Fruit fly (Drosophila melanogaster) whole organism, embryonic: ENCODE data around the gene Dok.

Experiments used
- B-H1 ChIP-seq: fragments of 200-800 bp; sonication (Bioruptor generic); IDR thresholded peaks from 3 replicates; pipeline ENCODE4 v1.3.6; 2022; ENCODE audit warnings: missing biosample characterization, missing genetic modification characterization
- CG12942 ChIP-seq: fragments of 200-800 bp; sonication (Bioruptor generic); optimal IDR thresholded peaks from 3 replicates; lab custom pipeline; 2016; ENCODE audit warnings: missing biosample characterization, missing genetic modification characterization
- CG13123 ChIP-seq: fragments of 200-800 bp; sonication (Bioruptor generic); optimal IDR thresholded peaks from 2 replicates; lab custom pipeline; 2016; ENCODE audit warnings: missing biosample characterization, missing genetic modification characterization
- CG13424 ChIP-seq: fragments of 200-800 bp; sonication (Bioruptor generic); optimal IDR thresholded peaks from 2 replicates; lab custom pipeline; 2019; ENCODE audit warnings: missing biosample characterization, mild to moderate bottlenecking, missing genetic modification characterization, moderate library complexity
- CG1647 ChIP-seq: fragments of 200-800 bp; sonication (Bioruptor generic); optimal IDR thresholded peaks from 3 replicates; lab custom pipeline; 2016; ENCODE audit warnings: missing biosample characterization, missing genetic modification characterization
- CG16863 ChIP-seq: fragments of 200-800 bp; sonication (Bioruptor generic); optimal IDR thresholded peaks from 3 replicates; lab custom pipeline; 2016; ENCODE audit warnings: missing biosample characterization, missing genetic modification characterization
- CG17361 ChIP-seq: fragments of 200-800 bp; sonication (Bioruptor generic); IDR thresholded peaks from 3 replicates; pipeline ENCODE4 v1.3.6; 2022; ENCODE audit warnings: missing biosample characterization, missing genetic modification characterization
- CG2712 ChIP-seq: fragments of 200-800 bp; optimal IDR thresholded peaks from 3 replicates; lab custom pipeline; 2019; ENCODE audit warnings: missing biosample characterization, mild to moderate bottlenecking, missing genetic modification characterization, moderate library complexity
- CG30403 ChIP-seq: fragments of 200-800 bp; sonication (Bioruptor generic); optimal IDR thresholded peaks from 3 replicates; lab custom pipeline; 2016; ENCODE audit warnings: missing biosample characterization, missing genetic modification characterization
- CG32772 ChIP-seq: fragments of 200-800 bp; sonication (Bioruptor generic); IDR thresholded peaks from 2 replicates; pipeline ENCODE4 v1.3.6; 2022; ENCODE audit warnings: missing biosample characterization, missing genetic modification characterization
- CG4424 ChIP-seq: fragments of 200-800 bp; sonication (Bioruptor generic); optimal IDR thresholded peaks from 3 replicates; lab custom pipeline; 2016; ENCODE audit warnings: missing biosample characterization, missing genetic modification characterization
- CG4617 ChIP-seq: fragments of 200-800 bp; sonication (Bioruptor generic); optimal IDR thresholded peaks from 3 replicates; lab custom pipeline; 2016; ENCODE audit warnings: missing biosample characterization, missing genetic modification characterization, borderline replicate concordance
- CG4820 ChIP-seq: fragments of 200-800 bp; sonication (Bioruptor generic); optimal IDR thresholded peaks from 3 replicates; lab custom pipeline; 2016; ENCODE audit warnings: missing biosample characterization, missing genetic modification characterization
- CG6272 ChIP-seq: fragments of 200-800 bp; sonication (Bioruptor generic); IDR thresholded peaks from 2 replicates; pipeline ENCODE4 v1.3.6; 2022; ENCODE audit warnings: missing biosample characterization, missing genetic modification characterization
- CG7357 ChIP-seq: fragments of 200-800 bp; sonication (Bioruptor generic); IDR thresholded peaks from 3 replicates; pipeline ENCODE4 v1.3.6; 2022; ENCODE audit warnings: missing biosample characterization, missing genetic modification characterization
- CG7556 ChIP-seq: fragments of 200-800 bp; sonication (Bioruptor generic); optimal IDR thresholded peaks from 2 replicates; lab custom pipeline; 2017; ENCODE audit warnings: missing biosample characterization, mild to moderate bottlenecking, missing genetic modification characterization
- CG7745 ChIP-seq: fragments of 200-800 bp; sonication (Bioruptor generic); optimal IDR thresholded peaks from 2 replicates; lab custom pipeline; 2018; ENCODE audit warnings: missing biosample characterization, mild to moderate bottlenecking, missing genetic modification characterization, moderate library complexity
- CG7928 ChIP-seq: fragments of 200-800 bp; sonication (Bioruptor generic); optimal IDR thresholded peaks from 2 replicates; lab custom pipeline; 2017; ENCODE audit warnings: missing biosample characterization, mild to moderate bottlenecking, missing genetic modification characterization
- CG8944 ChIP-seq: fragments of 200-800 bp; sonication (Bioruptor generic); optimal IDR thresholded peaks from 3 replicates; lab custom pipeline; 2016; ENCODE audit warnings: missing biosample characterization, missing genetic modification characterization
- CG9437 ChIP-seq: fragments of 200-800 bp; sonication (Bioruptor generic); optimal IDR thresholded peaks from 2 replicates; lab custom pipeline; 2018; ENCODE audit warnings: missing biosample characterization, mild to moderate bottlenecking, missing genetic modification characterization
- CG9817 ChIP-seq: fragments of 200-800 bp; sonication (Bioruptor generic); optimal IDR thresholded peaks from 2 replicates; lab custom pipeline; 2018; ENCODE audit warnings: missing biosample characterization, mild to moderate bottlenecking, missing genetic modification characterization, moderate library complexity
- Elba2 ChIP-seq: fragments of 200-800 bp; sonication (Bioruptor generic); optimal IDR thresholded peaks from 3 replicates; lab custom pipeline; 2016; ENCODE audit warnings: missing biosample characterization, missing genetic modification characterization
- HLH54F ChIP-seq: fragments of 200-800 bp; sonication (Bioruptor generic); optimal IDR thresholded peaks from 3 replicates; lab custom pipeline; 2016; ENCODE audit warnings: missing biosample characterization, missing genetic modification characterization
- MTF-1 ChIP-seq: fragments of 200-800 bp; sonication (Bioruptor generic); optimal IDR thresholded peaks from 2 replicates; lab custom pipeline; 2018; ENCODE audit warnings: missing biosample characterization, mild to moderate bottlenecking, missing genetic modification characterization, borderline replicate concordance
- Nf-YB ChIP-seq: fragments of 200-800 bp; sonication (Bioruptor generic); optimal IDR thresholded peaks from 3 replicates; lab custom pipeline; 2019; ENCODE audit warnings: missing biosample characterization, mild to moderate bottlenecking, missing genetic modification characterization, moderate library complexity
- Oli ChIP-seq: fragments of 200-800 bp; sonication (Bioruptor generic); optimal IDR thresholded peaks from 2 replicates; lab custom pipeline; 2018; ENCODE audit warnings: missing biosample characterization, mild to moderate bottlenecking, missing genetic modification characterization, moderate library complexity
- Sry-β ChIP-seq: fragments of 200-800 bp; sonication (Bioruptor generic); optimal IDR thresholded peaks from 2 replicates; lab custom pipeline; 2018; ENCODE audit warnings: missing biosample characterization, mild to moderate bottlenecking, missing genetic modification characterization, moderate library complexity
- Sry-δ ChIP-seq: fragments of 200-800 bp; sonication (Bioruptor generic); optimal IDR thresholded peaks from 2 replicates; lab custom pipeline; 2016; ENCODE audit warnings: missing biosample characterization, missing genetic modification characterization
- ase ChIP-seq: fragments of 200-800 bp; sonication (Bioruptor generic); IDR thresholded peaks from 3 replicates; pipeline ENCODE4 v1.3.6; 2022; ENCODE audit warnings: missing biosample characterization, missing genetic modification characterization
- ato ChIP-seq: fragments of 200-800 bp; sonication (Bioruptor generic); IDR thresholded peaks from 2 replicates; pipeline ENCODE4 v1.3.6; 2022; ENCODE audit warnings: missing biosample characterization, missing genetic modification characterization; ENCODE audit not compliant: partially characterized antibody
- chm ChIP-seq: fragments of 200-800 bp; sonication (Bioruptor generic); IDR thresholded peaks from 2 replicates; pipeline ENCODE4 v1.3.6; 2022; ENCODE audit warnings: missing biosample characterization, missing genetic modification characterization
- croc ChIP-seq: fragments of 200-800 bp; sonication (Bioruptor generic); conservative IDR thresholded peaks from 3 replicates; pipeline ENCODE4 v1.3.6; 2022; ENCODE audit warnings: missing biosample characterization, missing genetic modification characterization
- dmrt99B ChIP-seq: fragments of 200-800 bp; sonication (Bioruptor generic); optimal IDR thresholded peaks from 2 replicates; lab custom pipeline; 2018; ENCODE audit warnings: missing biosample characterization, mild to moderate bottlenecking, missing genetic modification characterization, moderate library complexity
- dpn ChIP-seq, 2 experiments: fragments of 200-800 bp; sonication (Bioruptor generic); optimal IDR thresholded peaks; 3 replicates each; lab custom pipeline; 2016; ENCODE audit warnings: missing biosample characterization in 2 of 2, missing genetic modification characterization in 2 of 2
- esg ChIP-seq: fragments of 200-800 bp; sonication (Bioruptor generic); conservative IDR thresholded peaks from 2 replicates; pipeline ENCODE4 v1.3.6; 2022; ENCODE audit warnings: missing biosample characterization, missing genetic modification characterization
- exex ChIP-seq: fragments of 200-800 bp; sonication (Bioruptor generic); optimal IDR thresholded peaks from 4 replicates; lab custom pipeline; 2018; ENCODE audit warnings: missing biosample characterization, mild to moderate bottlenecking, missing genetic modification characterization, moderate library complexity
- fd96Cb ChIP-seq: fragments of 200-800 bp; sonication (Bioruptor generic); optimal IDR thresholded peaks from 2 replicates; lab custom pipeline; 2018; ENCODE audit warnings: missing biosample characterization, mild to moderate bottlenecking, missing genetic modification characterization, moderate library complexity
- hkb ChIP-seq, 2 experiments: fragments of 200-800 bp in 1 of 2; fragments of >200 bp in 1 of 2; sonication (Bioruptor generic) in 1 of 2; IDR thresholded peaks in 1 of 2; optimal IDR thresholded peaks in 1 of 2; 2 replicates each; pipeline versions ENCODE4 v1.3.6 to Lab custom; 2017 to 2022; ENCODE audit warnings: missing biosample characterization in 1 of 2, missing genetic modification characterization in 1 of 2
- jumu ChIP-seq: fragments of 200-800 bp; sonication (Bioruptor generic); optimal IDR thresholded peaks from 3 replicates; lab custom pipeline; 2016; ENCODE audit warnings: missing biosample characterization, missing genetic modification characterization
- lilli ChIP-seq: fragments of 200-800 bp; sonication (Bioruptor generic); optimal IDR thresholded peaks from 3 replicates; lab custom pipeline; 2016; ENCODE audit warnings: missing biosample characterization, missing genetic modification characterization
- nmo ChIP-seq: fragments of 200-800 bp; sonication (Bioruptor generic); optimal IDR thresholded peaks from 2 replicates; lab custom pipeline; 2018; ENCODE audit warnings: missing biosample characterization, mild to moderate bottlenecking, missing genetic modification characterization, moderate library complexity
- phol ChIP-seq: fragments of 200-800 bp; sonication (Bioruptor generic); optimal IDR thresholded peaks from 3 replicates; lab custom pipeline; 2018; ENCODE audit warnings: missing biosample characterization, mild to moderate bottlenecking, missing genetic modification characterization, moderate library complexity
- pzg ChIP-seq: fragments of 200-800 bp; sonication (Bioruptor generic); optimal IDR thresholded peaks from 3 replicates; lab custom pipeline; 2018; ENCODE audit warnings: missing biosample characterization, mild to moderate bottlenecking, missing genetic modification characterization, moderate library complexity
- sisA ChIP-seq: fragments of 200-800 bp; sonication (Bioruptor generic); IDR thresholded peaks from 2 replicates; pipeline ENCODE4 v1.3.6; 2022; ENCODE audit warnings: missing biosample characterization, missing genetic modification characterization
- sqz ChIP-seq: fragments of 200-800 bp; sonication (Bioruptor generic); optimal IDR thresholded peaks from 3 replicates; lab custom pipeline; 2018; ENCODE audit warnings: missing biosample characterization, mild to moderate bottlenecking, missing genetic modification characterization
- vnd ChIP-seq: fragments of 200-800 bp; sonication (Bioruptor generic); IDR thresholded peaks from 3 replicates; pipeline ENCODE4 v1.3.6; 2022; ENCODE audit warnings: missing biosample characterization, missing genetic modification characterization; ENCODE audit not compliant: partially characterized antibody
- z ChIP-seq: fragments of 200-800 bp; sonication (Bioruptor generic); IDR thresholded peaks from 3 replicates; pipeline ENCODE4 v1.3.6; 2022; ENCODE audit warnings: missing biosample characterization, missing genetic modification characterization

The Dok gene

DNA sequence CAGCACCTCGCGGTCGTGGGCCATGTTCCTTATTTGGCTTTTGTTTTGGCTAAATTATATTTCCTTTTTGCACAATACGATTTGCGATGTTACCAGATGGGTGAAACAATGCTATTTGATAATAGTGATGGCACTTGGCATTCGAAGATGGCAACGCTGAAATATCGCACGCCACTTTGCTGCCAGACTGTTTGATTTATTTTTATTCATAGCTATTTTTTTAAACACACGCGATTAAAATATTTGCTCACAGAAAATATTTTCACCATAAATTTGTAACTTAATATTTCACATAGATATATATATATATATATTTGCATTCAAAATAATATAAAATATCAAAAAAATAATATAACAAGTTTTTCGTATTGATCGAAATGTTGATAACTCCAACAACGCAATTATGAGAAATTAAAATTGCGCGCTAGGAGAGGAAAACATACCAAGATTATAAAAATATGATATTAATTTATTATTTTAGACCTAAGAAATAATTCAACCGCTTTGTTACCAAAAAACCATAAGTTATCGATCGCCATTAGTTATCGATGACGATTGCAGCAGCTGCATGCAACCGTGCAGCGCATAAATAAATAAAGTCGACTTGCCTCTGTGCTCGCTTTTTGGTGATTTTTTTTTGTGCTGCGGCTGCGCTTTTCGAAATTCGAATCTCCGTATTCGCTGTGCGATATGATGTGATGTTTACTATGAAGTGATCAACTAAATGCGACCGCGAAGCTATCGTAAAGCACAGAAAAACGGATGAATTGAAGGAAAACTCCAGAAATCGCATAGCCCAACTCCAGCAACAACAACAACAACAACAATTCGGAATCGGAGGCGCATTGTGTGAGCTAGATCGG is at the start of gene Dok, which contains the start of gene Atg5 (continued):
- TF ChIP-seq exex (tag; lab: Kevin White, UChicago) (no peak), CG32772 (GFP tag; lab: Robert Waterston, UW) (0 out of 2 replicates have a peak, but pooled peaks have one; percentile 16), dmrt99B (tag; lab: Kevin White, UChicago) (no peak), Sry-δ (GFP tag; lab: Kevin White, UChicago) (peak; percentile 88), vnd (peak; percentile 28; the same call in 1 of the 3 replicates), Sry-β (GFP tag; lab: Kevin White, UChicago) (peak; percentile 53), ase (GFP tag; lab: Robert Waterston, UW) (no peak), CG2712 (peak; percentile 49), Nf-YB (GFP tag; lab: Kevin White, UChicago) (peak; percentile 25), CG12942 (peak; percentile 18), CG4617 (GFP tag; lab: Kevin White, UChicago) (peak; percentile 66), B-H1 (GFP tag; lab: Robert Waterston, UW) (no peak), croc (GFP tag; lab: Robert Waterston, UW) (no peak), HLH54F (peak; percentile 26), CG13424 (tag; lab: Kevin White, UChicago) (peak; percentile 44), pzg (GFP tag; lab: Kevin White, UChicago) (peak; percentile 74), CG17361 (GFP tag; lab: Robert Waterston, UW) (peak; percentile 64), dpn (GFP tag; optimal IDR thresholded peaks at IDR 0.05; lab: Kevin White, UChicago) (peak in 1 of 2 experiments; percentile 44)
- TF ChIP-seq, all 482 proteins: peak for 143

DNA sequence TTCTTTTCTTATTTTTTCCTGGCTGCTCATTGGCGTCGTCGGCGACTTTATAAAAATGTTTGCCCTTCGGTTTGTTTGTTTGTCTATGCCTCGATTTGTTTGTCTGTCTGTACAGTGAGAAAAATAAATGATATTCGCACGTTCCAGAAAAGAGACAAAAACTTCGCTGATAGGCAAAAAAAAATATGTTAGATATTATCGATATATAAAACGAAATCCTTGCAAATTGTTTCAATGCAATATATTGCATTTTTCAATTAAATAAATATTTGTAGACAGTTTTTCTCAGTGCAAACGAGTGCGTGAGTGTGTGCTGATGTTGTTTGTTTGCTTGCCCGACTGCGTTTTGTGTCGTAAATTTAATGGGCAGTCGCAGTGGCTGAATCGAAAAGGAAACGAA is 47.0 kb upstream of the Dok start:
- TF ChIP-seq CG4424 (GFP tag; lab: Kevin White, UChicago) (peak; percentile 69), MTF-1 (peak; percentile 47), CG30403 (GFP tag; lab: Kevin White, UChicago) (peak; percentile 54), sqz (GFP tag; lab: Kevin White, UChicago) (peak; percentile 52), CG9437 (peak; percentile 26), esg (GFP tag; lab: Robert Waterston, UW) (0 out of 2 replicates have a peak, but pooled peaks have one; percentile 14), CG9817 (peak; percentile 42), CG7556 (GFP tag; lab: Kevin White, UChicago) (peak; percentile 72), CG7745 (tag; lab: Kevin White, UChicago) (peak; percentile 4), z (no peak), CG1647 (GFP tag; lab: Kevin White, UChicago) (peak; percentile 26), Elba2 (peak; percentile 55), fd96Cb (tag; lab: Kevin White, UChicago) (peak; percentile 70), sisA (GFP tag; lab: Robert Waterston, UW) (peak; percentile 39; the same call in 1 of the 2 replicates), jumu (peak; percentile 15), Oli (tag; lab: Kevin White, UChicago) (peak; percentile 61), CG7928 (no peak), phol (peak; percentile 78), chm (GFP tag; lab: Robert Waterston, UW) (0 out of 2 replicates have a peak, but pooled peaks have one; percentile 41), CG8944 (GFP tag; lab: Kevin White, UChicago) (peak; percentile 45), nmo (GFP tag; lab: Kevin White, UChicago) (peak; percentile 77), CG4820 (GFP tag; lab: Kevin White, UChicago) (peak; percentile 62), CG7357 (GFP tag; lab: Robert Waterston, UW) (0 out of 3 replicates have a peak, but pooled peaks have one; percentile 24), ato (GFP tag; lab: Robert Waterston, UW) (no peak), CG6272 (GFP tag; lab: Robert Waterston, UW) (no peak), CG13123 (peak; percentile 42), CG16863 (peak; percentile 27), lilli (GFP tag; lab: Kevin White, UChicago) (peak; percentile 58), hkb (optimal IDR thresholded peaks at IDR 0.05; lab: Kevin White, UChicago) (no peak), hkb (GFP tag; IDR thresholded peaks at IDR 0.05; lab: Robert Waterston, UW) (0 out of 2 replicates have a peak, but pooled peaks have one; percentile 29)
